Fruit fly (Drosophila melanogaster) whole organism, wandering third instar larva: ENCODE results near the gene Osi12.

Source experiments
- Abd-B ChIP-seq: fragments of >200 bp; optimal IDR thresholded peaks from 2 replicates; lab custom pipeline; 2017; ENCODE audit warnings: missing biosample characterization, missing genetic modification characterization
- CG32264 ChIP-seq: fragments of 200-800 bp; sonication (Bioruptor generic); optimal IDR thresholded peaks from 2 replicates; lab custom pipeline; 2016; ENCODE audit warnings: missing biosample characterization, missing genetic modification characterization
- CG9705 ChIP-seq: fragments of 200-800 bp; sonication (Bioruptor generic); optimal IDR thresholded peaks from 2 replicates; lab custom pipeline; 2018; ENCODE audit warnings: missing biosample characterization, mild to moderate bottlenecking, missing genetic modification characterization
- CrebA ChIP-seq: fragments of 200-800 bp; sonication (Bioruptor generic); optimal IDR thresholded peaks from 2 replicates; lab custom pipeline; 2016; ENCODE audit warnings: missing biosample characterization, mild to moderate bottlenecking, missing genetic modification characterization, borderline replicate concordance
- Dfd ChIP-seq: fragments of >200 bp; optimal IDR thresholded peaks from 2 replicates; lab custom pipeline; 2017; ENCODE audit warnings: missing biosample characterization, missing genetic modification characterization
- Dif ChIP-seq: fragments of 200-275, 200-300 bp; sonication (Bioruptor generic); optimal IDR thresholded peaks from 2 replicates; lab custom pipeline; 2018; ENCODE audit warnings: missing biosample characterization, missing genetic modification characterization; ENCODE audit not compliant: partially characterized antibody
- GATAd ChIP-seq: sonication (Bioruptor generic); optimal IDR thresholded peaks from 2 replicates; lab custom pipeline; 2016; ENCODE audit warnings: missing biosample characterization, missing genetic modification characterization
- HLH106 ChIP-seq: fragments of 200-800 bp; optimal IDR thresholded peaks from 3 replicates; lab custom pipeline; 2019; ENCODE audit warnings: missing biosample characterization, mild to moderate bottlenecking, missing genetic modification characterization, moderate library complexity
- Hnf4 ChIP-seq: fragments of 200-800 bp; sonication (Bioruptor generic); optimal IDR thresholded peaks from 2 replicates; lab custom pipeline; 2016; ENCODE audit warnings: missing biosample characterization, mild to moderate bottlenecking, missing genetic modification characterization
- Hr78 ChIP-seq: fragments of >200 bp; optimal IDR thresholded peaks from 2 replicates; lab custom pipeline; 2017; ENCODE audit warnings: missing biosample characterization, missing genetic modification characterization
- Hr83 ChIP-seq: fragments of 200-300 bp; sonication (Bioruptor generic); optimal IDR thresholded peaks from 2 replicates; lab custom pipeline; 2016; ENCODE audit warnings: missing biosample characterization, mild to moderate bottlenecking, missing genetic modification characterization, moderate library complexity; ENCODE audit not compliant: poor library complexity, severe bottlenecking
- Jra ChIP-seq: sonication (Bioruptor generic); optimal IDR thresholded peaks from 2 replicates; lab custom pipeline; 2016; ENCODE audit warnings: missing biosample characterization, missing genetic modification characterization
- Mio ChIP-seq: sonication (Bioruptor generic); optimal IDR thresholded peaks from 2 replicates; lab custom pipeline; 2016; ENCODE audit warnings: missing biosample characterization, missing genetic modification characterization
- Myc ChIP-seq: fragments of >200 bp; optimal IDR thresholded peaks from 2 replicates; lab custom pipeline; 2017
- N ChIP-seq: fragments of >200 bp; optimal IDR thresholded peaks from 2 replicates; lab custom pipeline; 2018; ENCODE audit warnings: missing biosample characterization, missing external identifiers, missing genetic modification characterization
- OdsH ChIP-seq: fragments of 200-800 bp; sonication (Bioruptor generic); optimal IDR thresholded peaks from 2 replicates; lab custom pipeline; 2016; ENCODE audit warnings: missing biosample characterization, mild to moderate bottlenecking, missing genetic modification characterization
- Vsx2 ChIP-seq: fragments of 200-300, 225-300 bp; sonication (Bioruptor generic); optimal IDR thresholded peaks from 2 replicates; lab custom pipeline; 2018; ENCODE audit warnings: missing biosample characterization, missing genetic modification characterization; ENCODE audit not compliant: partially characterized antibody
- br ChIP-seq: fragments of 200-800 bp; sonication (Bioruptor generic); optimal IDR thresholded peaks from 2 replicates; lab custom pipeline; 2016; ENCODE audit warnings: missing biosample characterization, missing genetic modification characterization
- brk ChIP-seq: fragments of 200-800 bp; sonication (Bioruptor generic); optimal IDR thresholded peaks from 2 replicates; lab custom pipeline; 2016; ENCODE audit warnings: missing biosample characterization, mild to moderate bottlenecking, missing genetic modification characterization
- dl ChIP-seq, 2 experiments: fragments of 175-275, 200-275 bp in 1 of 2; fragments of 200-275 bp in 1 of 2; sonication (Bioruptor generic); optimal IDR thresholded peaks; lab custom pipeline; 2018; ENCODE audit warnings: mild to moderate bottlenecking in 2 of 2, missing biosample characterization in 2 of 2, missing genetic modification characterization in 2 of 2, moderate library complexity in 2 of 2; ENCODE audit not compliant: partially characterized antibody in 2 of 2, insufficient read depth in 1 of 2
- dmrt93B ChIP-seq: fragments of 200-800 bp; sonication (Bioruptor generic); optimal IDR thresholded peaks from 2 replicates; lab custom pipeline; 2018; ENCODE audit warnings: missing biosample characterization, mild to moderate bottlenecking, missing genetic modification characterization
- dsf ChIP-seq: sonication (Bioruptor generic); optimal IDR thresholded peaks from 2 replicates; lab custom pipeline; 2016; ENCODE audit warnings: missing biosample characterization, missing genetic modification characterization, borderline replicate concordance
- ey ChIP-seq: fragments of 200-800 bp; sonication (Bioruptor generic); optimal IDR thresholded peaks from 2 replicates; lab custom pipeline; 2016; ENCODE audit warnings: missing biosample characterization, missing genetic modification characterization
- foxo ChIP-seq, 2 experiments: fragments of 200-800 bp; sonication (Bioruptor generic); optimal IDR thresholded peaks; 2 replicates in 1 of 2; 3 replicates in 1 of 2; lab custom pipeline; 2016 to 2017; ENCODE audit warnings: missing biosample characterization in 2 of 2, missing genetic modification characterization in 2 of 2
- fru ChIP-seq: fragments of 200-800 bp; sonication (Bioruptor generic); optimal IDR thresholded peaks from 3 replicates; lab custom pipeline; 2016; ENCODE audit warnings: missing biosample characterization, mild to moderate bottlenecking, missing genetic modification characterization
- h ChIP-seq: fragments of 200-800 bp; sonication (Bioruptor generic); optimal IDR thresholded peaks from 3 replicates; lab custom pipeline; 2016; ENCODE audit warnings: missing biosample characterization, mild to moderate bottlenecking, missing genetic modification characterization
- jim ChIP-seq: fragments of 175-275, 200-325 bp; sonication (Bioruptor generic); optimal IDR thresholded peaks from 2 replicates; lab custom pipeline; 2016; ENCODE audit warnings: missing biosample characterization, mild to moderate bottlenecking, missing genetic modification characterization
- lola ChIP-seq: fragments of >200 bp; optimal IDR thresholded peaks from 2 replicates; lab custom pipeline; 2017; ENCODE audit warnings: missing biosample characterization, missing genetic modification characterization
- pan ChIP-seq: fragments of >200 bp; optimal IDR thresholded peaks from 2 replicates; lab custom pipeline; 2017
- psq ChIP-seq: fragments of 200-800 bp; sonication (Bioruptor generic); optimal IDR thresholded peaks from 3 replicates; lab custom pipeline; 2017; ENCODE audit warnings: missing biosample characterization, mild to moderate bottlenecking, missing genetic modification characterization, moderate library complexity
- rgr ChIP-seq: fragments of 200-800 bp; sonication (Bioruptor generic); optimal IDR thresholded peaks from 3 replicates; lab custom pipeline; 2016; ENCODE audit warnings: missing biosample characterization, mild to moderate bottlenecking, missing genetic modification characterization
- sage ChIP-seq: fragments of 200-800 bp; sonication (Bioruptor generic); optimal IDR thresholded peaks from 2 replicates; lab custom pipeline; 2016; ENCODE audit warnings: missing biosample characterization, mild to moderate bottlenecking, missing genetic modification characterization
- tai ChIP-seq: sonication (Bioruptor generic); optimal IDR thresholded peaks from 2 replicates; lab custom pipeline; 2016; ENCODE audit warnings: missing biosample characterization, missing genetic modification characterization
- woc ChIP-seq: sonication (Bioruptor generic); optimal IDR thresholded peaks from 2 replicates; lab custom pipeline; 2016; ENCODE audit warnings: missing biosample characterization, mild to moderate bottlenecking, missing genetic modification characterization

Gene Osi12

dm6 chr3R:6298828-6299227, 20.5 kb downstream of the Osi12 start, which contains the start of gene Osi14:
Osi14 (plus strand) TSS chr3R:6299128.
- TF ChIP-seq HLH106 = no peak
- TF ChIP-seq woc (GFP tag; lab: Kevin White, UChicago) = no peak
- TF ChIP-seq ey = no peak
- TF ChIP-seq dl (GFP tag; optimal IDR thresholded peaks at IDR 0.05; lab: Kevin White, UChicago; ENCODE audit: insufficient read depth in 1 of 2, partially characterized antibody in 2 of 2) = no peak
- no peak for TF ChIP-seq br (GFP tag; lab: Kevin White, UChicago)
- no peak for TF ChIP-seq Myc (lab: Kevin White, UChicago)
- no peak for TF ChIP-seq Abd-B (GFP tag; lab: Kevin White, UChicago)
- no peak for TF ChIP-seq CrebA (GFP tag; lab: Kevin White, UChicago)
- no peak for TF ChIP-seq fru (GFP tag; lab: Kevin White, UChicago)

dm6 chr3R:6301257-6301839, 23.0 kb downstream of the Osi12 start, which contains the start of gene Osi15:
Osi15 (plus strand) TSS chr3R:6301804.
- no peak for TF ChIP-seq Mio
- TF ChIP-seq sage (GFP tag; lab: Kevin White, UChicago) = no peak
- no peak for TF ChIP-seq brk (GFP tag; lab: Kevin White, UChicago)
- no peak for TF ChIP-seq CG32264 (GFP tag; lab: Kevin White, UChicago)
- no peak for TF ChIP-seq CrebA (GFP tag; lab: Kevin White, UChicago)
- no peak for TF ChIP-seq lola
- no peak for TF ChIP-seq Hnf4

dm6 chr3R:6303738-6304137, 25.4 kb downstream of the Osi12 start, which contains the start of gene CG46396:
CG46396 (plus strand) TSS chr3R:6304038.
- TF ChIP-seq tai (no peak), pan (lab: Kevin White, UChicago) (no peak), OdsH (GFP tag; lab: Kevin White, UChicago) (no peak), Hr83 (no peak), Dfd (GFP tag; lab: Kevin White, UChicago) (no peak), Vsx2 (GFP tag; lab: Kevin White, UChicago) (no peak)

dm6 chr3R:6304947-6305346, 26.6 kb downstream of the Osi12 start, which contains the start of gene Osi16:
Osi16 (plus strand) TSS chr3R:6305247.
- TF ChIP-seq ey = no peak
- TF ChIP-seq brk (GFP tag; lab: Kevin White, UChicago) = no peak
- TF ChIP-seq CG32264 (GFP tag; lab: Kevin White, UChicago) = no peak
- no peak for TF ChIP-seq Hr78 (GFP tag; lab: Kevin White, UChicago)
- TF ChIP-seq foxo (GFP tag; optimal IDR thresholded peaks at IDR 0.05; lab: Kevin White, UChicago) = no peak
- no peak for TF ChIP-seq Dif (GFP tag; lab: Kevin White, UChicago)
- TF ChIP-seq CG9705 (GFP tag; lab: Kevin White, UChicago) = no peak
- no peak for TF ChIP-seq OdsH (GFP tag; lab: Kevin White, UChicago)
- TF ChIP-seq br (GFP tag; lab: Kevin White, UChicago) = no peak
- no peak for TF ChIP-seq Mio
- TF ChIP-seq HLH106 = no peak
- TF ChIP-seq pan (lab: Kevin White, UChicago) = no peak
- no peak for TF ChIP-seq N (GFP tag; lab: Kevin White, UChicago)
- TF ChIP-seq GATAd (GFP tag; lab: Kevin White, UChicago) = no peak
- TF ChIP-seq jim (GFP tag; lab: Kevin White, UChicago) = no peak
- TF ChIP-seq psq = no peak
- TF ChIP-seq Jra (GFP tag; lab: Kevin White, UChicago) = no peak
- no peak for TF ChIP-seq rgr
- TF ChIP-seq fru (GFP tag; lab: Kevin White, UChicago) = no peak
- no peak for TF ChIP-seq Hr83

- TF ChIP-seq CG9705 (GFP tag; lab: Kevin White, UChicago) (no peak), psq (no peak), tai (no peak), h (GFP tag; lab: Kevin White, UChicago) (no peak), Jra (GFP tag; lab: Kevin White, UChicago) (no peak), Hr78 (GFP tag; lab: Kevin White, UChicago) (no peak), pan (lab: Kevin White, UChicago) (no peak), N (GFP tag; lab: Kevin White, UChicago) (no peak), rgr (no peak), CrebA (GFP tag; lab: Kevin White, UChicago) (no peak), dsf (GFP tag; lab: Kevin White, UChicago) (no peak), Dfd (GFP tag; lab: Kevin White, UChicago) (no peak), fru (GFP tag; lab: Kevin White, UChicago) (no peak), dmrt93B (GFP tag; lab: Kevin White, UChicago) (no peak), Abd-B (GFP tag; lab: Kevin White, UChicago) (no peak), ey (no peak), foxo (GFP tag; optimal IDR thresholded peaks at IDR 0.05; lab: Kevin White, UChicago) (no peak), CG32264 (GFP tag; lab: Kevin White, UChicago) (no peak), HLH106 (no peak), OdsH (GFP tag; lab: Kevin White, UChicago) (no peak)
Observed at dm6 chr3R:6306584-6306983, 28.3 kb downstream of the Osi12 start, which contains the start of gene CG46026. CG46026 (plus strand) TSS chr3R:6306884.
